Fruit fly (Drosophila melanogaster): ENCODE results near the gene CG3610.
A peak's percentile ranks its signal among the peaks of the same experiment; 100 is the strongest.

Gene CG3610

DNA sequence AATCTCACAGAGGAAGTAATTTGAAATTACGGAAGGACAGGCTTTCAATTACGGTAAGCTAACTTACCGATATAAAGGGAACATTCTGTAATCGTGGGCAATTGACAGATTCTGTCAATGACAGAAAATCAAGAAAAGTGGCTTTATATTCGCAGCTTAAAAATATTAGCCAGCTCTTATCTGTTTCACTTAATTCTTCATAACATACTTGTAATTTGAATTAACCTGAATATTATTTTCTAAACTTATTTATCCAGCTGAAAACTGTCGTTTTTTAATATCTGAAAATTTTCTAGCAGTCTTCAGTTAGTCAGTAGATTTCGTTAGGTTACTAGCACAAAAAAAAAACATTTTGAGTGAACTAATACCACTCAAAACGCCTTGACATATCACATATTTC, at the start of gene CG3610:
Gene CG3610 (plus strand): TSS at position 301 of the 400 bp plus-strand sequence.
- TF ChIP-seq usp (GFP tag; optimal IDR thresholded peaks at IDR 0.05) (no peak), Hr83 (GFP tag; optimal IDR thresholded peaks at IDR 0.05; ENCODE audit: poor library complexity, severe bottlenecking) (no peak), Mio (GFP tag; optimal IDR thresholded peaks at IDR 0.05) (no peak), OdsH (GFP tag; optimal IDR thresholded peaks at IDR 0.05) (no peak), dsf (GFP tag; optimal IDR thresholded peaks at IDR 0.05; ENCODE audit: borderline replicate concordance) (no peak), sage (GFP tag; optimal IDR thresholded peaks at IDR 0.05) (no peak), GATAd (GFP tag; optimal IDR thresholded peaks at IDR 0.05) (no peak), brk (GFP tag; optimal IDR thresholded peaks at IDR 0.05) (no peak), CG32264 (GFP tag; optimal IDR thresholded peaks at IDR 0.05) (no peak), foxo (GFP tag; optimal IDR thresholded peaks at IDR 0.05) (no peak)

DNA sequence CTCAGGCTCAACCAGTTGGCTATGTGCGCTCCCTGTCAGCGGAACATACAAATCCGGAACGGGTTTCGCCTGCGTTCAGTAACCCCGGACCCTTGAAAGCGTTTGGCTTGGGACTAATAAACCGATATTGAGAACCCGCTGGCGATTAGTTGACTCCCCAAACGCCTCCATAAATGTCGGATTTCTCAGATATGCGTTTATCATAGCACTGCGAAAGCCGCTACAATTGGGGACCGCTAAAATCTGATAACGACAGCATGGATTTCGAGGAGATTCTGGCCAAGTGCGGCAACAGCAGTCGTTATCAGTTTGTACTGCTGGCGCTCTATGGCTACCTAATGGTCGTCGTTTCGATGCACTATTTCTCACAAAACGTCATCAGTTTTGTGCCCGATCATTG, 48.5 kb upstream of the CG3610 start, which contains the start of gene CG14855:
Gene CG14855 (plus strand): TSS at position 12 of the 400 bp plus-strand sequence.
- TF ChIP-seq Vsx2 (GFP tag; optimal IDR thresholded peaks at IDR 0.05; ENCODE audit: partially characterized antibody) (peak; percentile 1), Mio (GFP tag; optimal IDR thresholded peaks at IDR 0.05) (no peak)

DNA sequence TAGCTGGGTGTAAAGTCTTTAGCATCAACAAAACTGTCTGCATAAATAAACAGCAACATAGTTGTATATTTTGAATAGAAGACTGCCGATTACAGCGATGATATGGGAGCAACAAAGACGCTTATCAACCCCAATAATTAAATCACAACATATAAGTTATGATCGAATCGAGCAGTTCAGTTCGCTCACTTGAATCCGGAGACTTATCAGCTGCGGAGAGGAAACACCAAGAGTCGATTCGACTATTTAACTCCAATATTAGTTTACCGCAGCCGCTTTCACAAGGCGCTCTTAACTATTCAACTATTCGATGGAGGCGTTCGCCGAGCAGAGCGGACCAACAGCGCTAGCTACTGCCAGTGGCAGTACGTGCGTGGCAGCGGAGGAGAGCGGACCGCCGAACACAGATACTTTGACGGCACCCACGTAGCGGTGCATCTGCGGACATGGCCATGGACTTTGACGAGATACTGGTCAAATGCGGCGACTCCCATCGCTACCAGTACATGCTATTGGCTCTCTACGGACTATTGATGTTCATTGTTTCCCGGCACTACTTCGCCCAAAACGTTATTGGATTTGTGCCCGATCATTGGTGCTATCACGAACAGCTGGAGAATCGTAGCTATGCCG, 46.1 kb upstream of the CG3610 start, which contains the start of gene CG14856:
Gene CG14856 (plus strand): TSS at position 361 of the 633 bp plus-strand sequence.
- no peak for TF ChIP-seq Abd-B (GFP tag; optimal IDR thresholded peaks at IDR 0.05)
- no peak for TF ChIP-seq Rel (GFP tag; optimal IDR thresholded peaks at IDR 0.05)
- no peak for TF ChIP-seq Rel (tag; optimal IDR thresholded peaks at IDR 0.05)
- no peak for TF ChIP-seq sage (GFP tag; optimal IDR thresholded peaks at IDR 0.05)

DNA sequence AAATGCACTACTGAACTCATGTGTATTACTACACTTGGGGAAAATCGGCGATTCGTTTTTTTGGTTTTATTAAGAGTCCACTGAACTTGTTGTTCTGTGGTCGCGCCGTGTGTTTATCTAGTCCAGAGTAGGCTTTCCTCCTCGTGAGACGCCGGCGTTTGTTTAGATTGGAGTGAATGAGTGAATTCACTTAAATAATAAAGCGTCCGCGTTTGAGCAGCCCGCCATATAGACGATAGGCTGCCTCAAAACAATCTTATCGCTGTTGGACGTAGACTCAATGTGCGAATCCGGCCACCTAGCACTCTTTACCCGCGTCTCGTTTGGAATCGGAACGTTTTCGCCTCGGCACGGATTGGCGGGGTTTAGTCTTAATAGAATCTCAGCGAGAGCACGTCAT, 43.4 kb upstream of the CG3610 start, which contains the start of gene CG14857:
Gene CG14857 (plus strand): TSS at position 367 of the 400 bp plus-strand sequence.
- TF ChIP-seq pan (optimal IDR thresholded peaks at IDR 0.05) (no peak), foxo (GFP tag; optimal IDR thresholded peaks at IDR 0.05) (no peak), Vsx2 (GFP tag; optimal IDR thresholded peaks at IDR 0.05; ENCODE audit: partially characterized antibody) (no peak), dmrt93B (GFP tag; optimal IDR thresholded peaks at IDR 0.05) (no peak), Myc (optimal IDR thresholded peaks at IDR 0.05) (no peak)

DNA sequence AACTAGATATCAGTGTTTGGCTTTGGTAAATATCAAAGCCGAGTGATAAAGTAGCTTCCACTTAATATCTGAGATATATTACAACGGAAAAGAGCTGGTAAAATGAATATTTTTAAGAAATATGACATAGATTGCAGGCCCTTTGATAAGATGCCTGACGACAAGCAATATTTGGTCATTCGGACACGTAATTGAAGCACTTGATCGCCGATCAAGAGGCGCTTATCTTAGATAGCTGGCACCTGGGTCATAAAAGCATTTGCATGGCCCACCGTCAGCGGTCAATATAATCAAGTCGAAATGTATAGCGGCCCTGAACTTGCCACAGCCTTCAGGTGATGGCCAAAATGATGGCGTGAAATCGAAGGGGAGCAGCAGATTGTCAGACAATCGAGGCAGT, 34.1 kb upstream of the CG3610 start:
- no peak for TF ChIP-seq sv (GFP tag; optimal IDR thresholded peaks at IDR 0.05)
- TF ChIP-seq Abd-B (GFP tag; optimal IDR thresholded peaks at IDR 0.05), result no peak
- no peak for TF ChIP-seq CG32264 (GFP tag; optimal IDR thresholded peaks at IDR 0.05)
- TF ChIP-seq usp (GFP tag; optimal IDR thresholded peaks at IDR 0.05), result no peak
- no peak for TF ChIP-seq Myc (optimal IDR thresholded peaks at IDR 0.05)
- TF ChIP-seq Mio (GFP tag; optimal IDR thresholded peaks at IDR 0.05), result no peak
- TF ChIP-seq tai (GFP tag; optimal IDR thresholded peaks at IDR 0.05), result no peak
- TF ChIP-seq Hr78 (GFP tag; optimal IDR thresholded peaks at IDR 0.05), result no peak

DNA sequence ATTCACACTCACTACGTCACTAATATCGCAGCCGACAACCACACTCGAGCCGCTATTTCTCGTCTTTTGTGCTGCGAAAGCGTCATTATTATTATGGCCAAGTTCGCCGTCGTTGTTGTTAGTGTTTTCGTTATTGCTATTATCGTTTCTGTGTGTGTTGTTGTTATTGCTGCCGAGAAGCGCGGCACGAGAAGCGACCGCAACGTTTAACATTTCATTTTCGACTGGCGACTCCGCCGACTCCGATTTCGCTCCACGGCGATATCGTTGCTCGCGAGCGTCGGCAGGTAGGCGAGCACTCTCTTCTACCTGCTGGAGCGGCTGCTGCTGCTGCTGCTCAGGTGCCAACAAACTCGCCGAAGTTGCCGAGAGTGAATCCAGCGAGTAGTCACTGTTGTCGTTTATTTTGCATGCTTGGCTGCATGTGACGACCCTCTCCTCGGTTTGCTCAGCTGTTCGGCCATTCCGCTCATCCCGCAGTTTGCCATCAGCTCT, 27.1 kb upstream of the CG3610 start:
- peak; percentile 87 for TF ChIP-seq Dif (GFP tag; optimal IDR thresholded peaks at IDR 0.05; ENCODE audit: partially characterized antibody)
- TF ChIP-seq sv (GFP tag; optimal IDR thresholded peaks at IDR 0.05), result no peak
- no peak for TF ChIP-seq dmrt93B (GFP tag; optimal IDR thresholded peaks at IDR 0.05)
- TF ChIP-seq sage (GFP tag; optimal IDR thresholded peaks at IDR 0.05), result no peak
- TF ChIP-seq tai (GFP tag; optimal IDR thresholded peaks at IDR 0.05), result no peak
- no peak for TF ChIP-seq Dfd (GFP tag; optimal IDR thresholded peaks at IDR 0.05)
- TF ChIP-seq CG9705 (GFP tag; optimal IDR thresholded peaks at IDR 0.05), result no peak
- TF ChIP-seq usp (GFP tag; optimal IDR thresholded peaks at IDR 0.05), result no peak
- peak; percentile 7 for TF ChIP-seq OdsH (GFP tag; optimal IDR thresholded peaks at IDR 0.05)
- no peak for TF ChIP-seq Hnf4 (GFP tag; optimal IDR thresholded peaks at IDR 0.05)
- no peak for TF ChIP-seq N (GFP tag; optimal IDR thresholded peaks at IDR 0.05)
- no peak for TF ChIP-seq pan (optimal IDR thresholded peaks at IDR 0.05)
- TF ChIP-seq dsf (GFP tag; optimal IDR thresholded peaks at IDR 0.05; ENCODE audit: borderline replicate concordance), result no peak
- no peak for TF ChIP-seq Hr78 (GFP tag; optimal IDR thresholded peaks at IDR 0.05)
- TF ChIP-seq Rel (GFP tag; optimal IDR thresholded peaks at IDR 0.05), result peak; percentile 51
- no peak for TF ChIP-seq Rel (tag; optimal IDR thresholded peaks at IDR 0.05)
- TF ChIP-seq CG32264 (GFP tag; optimal IDR thresholded peaks at IDR 0.05), result no peak
- peak; percentile 76 to 82 for TF ChIP-seq dl (GFP tag; optimal IDR thresholded peaks at IDR 0.05; ENCODE audit: insufficient read depth in 1 of 2, partially characterized antibody in 2 of 2)
- no peak for TF ChIP-seq Mio (GFP tag; optimal IDR thresholded peaks at IDR 0.05)
- TF ChIP-seq h (GFP tag; optimal IDR thresholded peaks at IDR 0.05), result peak; percentile 56
- peak; percentile 45 for TF ChIP-seq Hr83 (GFP tag; optimal IDR thresholded peaks at IDR 0.05; ENCODE audit: poor library complexity, severe bottlenecking)
- no peak for TF ChIP-seq woc (GFP tag; optimal IDR thresholded peaks at IDR 0.05)
- TF ChIP-seq Vsx2 (GFP tag; optimal IDR thresholded peaks at IDR 0.05; ENCODE audit: partially characterized antibody), result no peak
- TF ChIP-seq Myc (optimal IDR thresholded peaks at IDR 0.05), result no peak
- no peak for TF ChIP-seq fru (GFP tag; optimal IDR thresholded peaks at IDR 0.05)
- peak; percentile 23 for TF ChIP-seq Sp1 (GFP tag; optimal IDR thresholded peaks at IDR 0.05)
- no peak for TF ChIP-seq CrebA (GFP tag; optimal IDR thresholded peaks at IDR 0.05; ENCODE audit: borderline replicate concordance)
- peak; percentile 47 for TF ChIP-seq br (GFP tag; optimal IDR thresholded peaks at IDR 0.05)
- TF ChIP-seq jim (GFP tag; optimal IDR thresholded peaks at IDR 0.05), result no peak
- TF ChIP-seq HLH106 (tag; optimal IDR thresholded peaks at IDR 0.05), result no peak
- peak; percentile 40 for TF ChIP-seq rgr (GFP tag; optimal IDR thresholded peaks at IDR 0.05)
- no peak for TF ChIP-seq lola (GFP tag; optimal IDR thresholded peaks at IDR 0.05)

Measured in whole organism, wandering third instar larva.